Fruit fly (Drosophila melanogaster): ENCODE measurements around the gene CG31635.

The CG31635 gene

DNA sequence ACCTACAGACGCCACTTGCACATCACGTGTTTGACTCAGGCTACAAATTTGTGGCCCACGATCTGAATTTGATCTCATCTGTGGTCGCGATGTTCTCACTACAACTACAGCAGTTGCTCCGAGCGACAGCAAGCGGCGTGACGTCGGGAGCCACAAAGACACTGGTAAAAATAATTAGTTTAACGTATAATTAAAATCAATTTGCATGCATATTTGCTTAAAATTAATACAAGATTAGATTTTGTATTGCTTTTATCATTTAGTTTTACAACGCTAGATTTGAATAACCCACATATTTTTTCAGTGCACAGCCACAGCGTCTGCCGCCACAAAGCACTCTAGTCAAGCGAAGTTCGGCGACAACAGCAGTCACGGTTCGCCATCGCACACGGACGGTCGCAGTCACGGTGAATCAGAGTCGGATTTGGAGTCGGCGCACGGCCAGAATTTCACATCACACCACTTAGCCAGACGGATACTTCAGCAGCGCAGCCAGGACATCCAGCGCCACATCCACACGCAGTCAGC, 36.4 kb downstream of the CG31635 start:
- TF ChIP-seq Mio (GFP tag; optimal IDR thresholded peaks at IDR 0.05) (peak; percentile 98), h (GFP tag; optimal IDR thresholded peaks at IDR 0.05) (peak; percentile 100), Dif (GFP tag; optimal IDR thresholded peaks at IDR 0.05; ENCODE audit: partially characterized antibody) (peak; percentile 69), HLH106 (tag; optimal IDR thresholded peaks at IDR 0.05) (peak; percentile 100), sage (GFP tag; optimal IDR thresholded peaks at IDR 0.05) (peak; percentile 100), CG9705 (GFP tag; optimal IDR thresholded peaks at IDR 0.05) (peak; percentile 100), Jra (GFP tag; optimal IDR thresholded peaks at IDR 0.05) (peak; percentile 100), usp (GFP tag; optimal IDR thresholded peaks at IDR 0.05) (no peak), Hnf4 (GFP tag; optimal IDR thresholded peaks at IDR 0.05) (peak; percentile 100), ey (GFP tag; optimal IDR thresholded peaks at IDR 0.05) (peak; percentile 100), Myc (optimal IDR thresholded peaks at IDR 0.05) (peak; percentile 23), Hr78 (GFP tag; optimal IDR thresholded peaks at IDR 0.05) (no peak), Dfd (GFP tag; optimal IDR thresholded peaks at IDR 0.05) (peak; percentile 99), dmrt93B (GFP tag; optimal IDR thresholded peaks at IDR 0.05) (peak; percentile 100), foxo (GFP tag; optimal IDR thresholded peaks at IDR 0.05) (peak; percentile 100), CrebA (GFP tag; optimal IDR thresholded peaks at IDR 0.05; ENCODE audit: borderline replicate concordance) (peak; percentile 99), lola (GFP tag; optimal IDR thresholded peaks at IDR 0.05) (no peak), OdsH (GFP tag; optimal IDR thresholded peaks at IDR 0.05) (peak; percentile 100), Rel (GFP tag; optimal IDR thresholded peaks at IDR 0.05) (peak; percentile 100), Rel (tag; optimal IDR thresholded peaks at IDR 0.05) (peak; percentile 99), Vsx2 (GFP tag; optimal IDR thresholded peaks at IDR 0.05; ENCODE audit: partially characterized antibody) (no peak), brk (GFP tag; optimal IDR thresholded peaks at IDR 0.05) (peak; percentile 99), Sp1 (GFP tag; optimal IDR thresholded peaks at IDR 0.05) (peak; percentile 100), fru (GFP tag; optimal IDR thresholded peaks at IDR 0.05) (peak; percentile 100), Hr83 (GFP tag; optimal IDR thresholded peaks at IDR 0.05; ENCODE audit: poor library complexity, severe bottlenecking) (peak; percentile 99), Abd-B (GFP tag; optimal IDR thresholded peaks at IDR 0.05) (no peak), jim (GFP tag; optimal IDR thresholded peaks at IDR 0.05) (peak; percentile 84), br (GFP tag; optimal IDR thresholded peaks at IDR 0.05) (peak; percentile 100), N (GFP tag; optimal IDR thresholded peaks at IDR 0.05) (no peak), rgr (GFP tag; optimal IDR thresholded peaks at IDR 0.05) (peak; percentile 100), sv (GFP tag; optimal IDR thresholded peaks at IDR 0.05) (peak; percentile 100), woc (GFP tag; optimal IDR thresholded peaks at IDR 0.05) (peak; percentile 100), tai (GFP tag; optimal IDR thresholded peaks at IDR 0.05) (peak; percentile 100), CG32264 (GFP tag; optimal IDR thresholded peaks at IDR 0.05) (peak; percentile 100), GATAd (GFP tag; optimal IDR thresholded peaks at IDR 0.05) (peak; percentile 100), pan (optimal IDR thresholded peaks at IDR 0.05) (no peak), dl (GFP tag; optimal IDR thresholded peaks at IDR 0.05; ENCODE audit: insufficient read depth in 1 of 2, partially characterized antibody in 2 of 2) (peak in 1 of 2 experiments; percentile 30), dsf (GFP tag; optimal IDR thresholded peaks at IDR 0.05; ENCODE audit: borderline replicate concordance) (peak; percentile 99), psq (GFP tag; optimal IDR thresholded peaks at IDR 0.05) (peak; percentile 100)

DNA sequence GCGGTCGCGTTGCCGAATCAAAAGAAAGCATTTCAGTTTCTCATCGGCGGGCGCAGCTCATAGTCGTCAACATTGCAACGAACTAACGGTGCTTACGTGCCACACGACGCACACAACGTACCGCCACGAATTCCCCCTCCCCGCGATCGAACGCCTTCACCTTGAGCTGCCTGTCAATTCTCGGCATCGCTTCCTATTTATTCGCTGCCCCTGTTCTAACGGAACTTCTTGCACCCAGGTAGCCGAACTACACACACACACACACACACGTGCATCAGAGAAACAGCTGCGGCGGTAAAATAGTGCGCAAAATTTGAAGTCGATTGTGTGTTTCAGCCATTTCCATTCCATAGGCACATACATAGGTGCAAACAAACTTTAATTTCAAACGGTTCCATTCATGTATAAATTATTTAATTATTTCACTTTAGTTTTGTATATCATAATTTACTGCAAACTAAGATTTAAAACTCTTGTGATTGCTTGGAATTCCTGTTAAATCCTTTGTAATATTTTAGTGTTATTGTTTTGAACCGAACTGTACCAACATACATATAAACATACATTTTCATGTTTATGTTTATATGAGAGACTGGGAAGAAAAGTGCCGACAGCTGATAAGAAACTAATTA, 37.4 kb downstream of the CG31635 start:
- TF ChIP-seq dmrt93B (GFP tag; optimal IDR thresholded peaks at IDR 0.05) (no peak), Mio (GFP tag; optimal IDR thresholded peaks at IDR 0.05) (no peak), psq (GFP tag; optimal IDR thresholded peaks at IDR 0.05) (no peak), Rel (GFP tag; optimal IDR thresholded peaks at IDR 0.05) (no peak), Rel (tag; optimal IDR thresholded peaks at IDR 0.05) (no peak), Sp1 (GFP tag; optimal IDR thresholded peaks at IDR 0.05) (no peak), dsf (GFP tag; optimal IDR thresholded peaks at IDR 0.05; ENCODE audit: borderline replicate concordance) (no peak), sage (GFP tag; optimal IDR thresholded peaks at IDR 0.05) (no peak), Abd-B (GFP tag; optimal IDR thresholded peaks at IDR 0.05) (no peak), sv (GFP tag; optimal IDR thresholded peaks at IDR 0.05) (no peak), Myc (optimal IDR thresholded peaks at IDR 0.05) (no peak), brk (GFP tag; optimal IDR thresholded peaks at IDR 0.05) (no peak), Jra (GFP tag; optimal IDR thresholded peaks at IDR 0.05) (no peak), pan (optimal IDR thresholded peaks at IDR 0.05) (no peak), jim (GFP tag; optimal IDR thresholded peaks at IDR 0.05) (no peak), br (GFP tag; optimal IDR thresholded peaks at IDR 0.05) (no peak)

Measured in whole organism, wandering third instar larva.